Fruit fly (Drosophila melanogaster): Measurements from ENCODE around the gene kirre.

Gene kirre

DNA sequence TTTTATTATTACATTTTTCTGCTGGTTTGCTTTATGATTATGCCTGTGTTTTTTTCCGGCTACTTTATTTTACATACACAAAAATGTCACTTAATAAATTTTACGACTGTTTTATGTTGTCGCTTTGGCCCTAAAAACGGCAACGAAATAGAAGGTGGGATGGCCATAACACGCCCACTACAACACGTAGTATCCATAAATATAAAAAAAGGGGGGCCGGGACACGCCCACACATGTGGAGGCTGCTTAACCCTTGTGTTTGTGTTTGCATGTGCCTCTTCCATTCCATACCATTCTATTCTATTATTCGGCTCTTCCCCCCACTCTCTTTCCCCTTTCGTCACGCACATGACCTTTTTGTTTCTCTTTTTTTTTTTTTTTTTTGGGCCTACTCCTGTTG is 71.5 kb downstream of the kirre start:
- no peak for TF ChIP-seq insv (optimal IDR thresholded peaks at IDR 0.05)
- no peak for TF ChIP-seq Sin3A (optimal IDR thresholded peaks at IDR 0.05)
- TF ChIP-seq ttk (optimal IDR thresholded peaks at IDR 0.05) = no peak
- no peak for TF ChIP-seq Myc (optimal IDR thresholded peaks at IDR 0.05)
- no peak for TF ChIP-seq psq (optimal IDR thresholded peaks at IDR 0.05)
- TF ChIP-seq h (optimal IDR thresholded peaks at IDR 0.05) = no peak

DNA sequence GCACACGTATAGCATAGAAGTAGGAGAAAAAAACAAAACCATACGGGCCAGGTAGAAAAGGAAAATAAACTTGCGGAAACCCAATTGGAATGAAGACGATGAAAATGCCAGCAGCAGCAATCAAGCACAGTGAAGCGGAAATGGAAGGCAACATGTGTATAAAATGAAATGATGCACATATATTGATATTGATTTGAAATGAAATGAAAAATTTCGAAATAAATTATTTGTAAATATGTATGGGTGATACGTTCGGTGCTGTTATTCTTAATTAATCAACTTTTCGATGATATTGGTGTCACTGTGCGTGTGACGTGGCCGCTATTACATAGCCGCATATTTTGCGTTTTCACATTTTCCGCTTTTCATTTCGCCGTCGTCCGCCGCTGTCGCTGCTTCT is 72.9 kb downstream of the kirre start:
- no peak for TF ChIP-seq h (optimal IDR thresholded peaks at IDR 0.05)
- TF ChIP-seq Myc (optimal IDR thresholded peaks at IDR 0.05) = no peak
- no peak for TF ChIP-seq insv (optimal IDR thresholded peaks at IDR 0.05)
- no peak for TF ChIP-seq psq (optimal IDR thresholded peaks at IDR 0.05)
- TF ChIP-seq Sin3A (optimal IDR thresholded peaks at IDR 0.05) = no peak
- no peak for TF ChIP-seq ttk (optimal IDR thresholded peaks at IDR 0.05)

DNA sequence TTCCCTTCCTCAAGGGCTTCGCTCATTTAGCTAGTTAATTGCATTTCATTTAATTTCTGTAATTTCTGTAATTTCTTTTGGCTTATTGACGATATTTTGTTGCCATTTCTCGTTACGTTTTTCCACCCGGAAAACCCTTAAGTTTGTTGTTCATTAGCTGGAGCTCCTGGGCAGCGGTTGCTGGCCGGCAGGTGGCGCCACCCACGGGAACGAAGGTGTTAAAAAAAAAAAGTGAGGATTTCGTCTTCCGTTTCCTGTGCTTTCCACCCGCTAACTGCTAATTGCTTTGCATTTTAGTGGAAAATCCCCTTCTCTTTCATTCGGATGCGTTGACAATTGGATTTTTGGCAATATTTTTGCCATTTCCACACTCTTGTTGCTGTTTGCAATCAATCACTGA is 74.2 kb downstream of the kirre start:
- no peak for TF ChIP-seq h (optimal IDR thresholded peaks at IDR 0.05)
- TF ChIP-seq Myc (optimal IDR thresholded peaks at IDR 0.05) = no peak
- no peak for TF ChIP-seq psq (optimal IDR thresholded peaks at IDR 0.05)
- TF ChIP-seq Sin3A (optimal IDR thresholded peaks at IDR 0.05) = no peak
- no peak for TF ChIP-seq insv (optimal IDR thresholded peaks at IDR 0.05)
- TF ChIP-seq ttk (optimal IDR thresholded peaks at IDR 0.05) = no peak

DNA sequence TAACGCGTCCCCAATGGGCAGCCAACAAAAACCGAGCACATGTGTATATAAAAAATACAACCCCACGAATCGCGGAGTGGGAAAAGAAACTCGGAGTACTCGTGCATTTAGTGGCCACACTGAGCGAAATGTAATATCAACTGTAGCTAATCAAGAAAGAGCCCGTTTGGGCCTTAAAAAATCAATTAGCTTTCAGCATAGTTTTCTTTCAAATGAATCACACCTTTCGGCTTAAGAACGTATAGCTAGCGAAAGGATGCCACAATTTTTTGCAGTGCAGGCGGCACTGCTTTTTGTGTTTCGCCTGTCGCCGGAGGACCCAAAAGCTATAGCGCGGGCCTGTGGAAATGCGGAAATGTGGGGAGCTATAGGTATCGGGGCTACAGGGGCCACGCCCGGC is 120.8 kb downstream of the kirre start:
- TF ChIP-seq Myc (optimal IDR thresholded peaks at IDR 0.05) = no peak
- no peak for TF ChIP-seq h (optimal IDR thresholded peaks at IDR 0.05)
- TF ChIP-seq insv (optimal IDR thresholded peaks at IDR 0.05) = no peak
- TF ChIP-seq Sin3A (optimal IDR thresholded peaks at IDR 0.05) = no peak
- no peak for TF ChIP-seq ttk (optimal IDR thresholded peaks at IDR 0.05)
- TF ChIP-seq psq (optimal IDR thresholded peaks at IDR 0.05) = no peak

DNA sequence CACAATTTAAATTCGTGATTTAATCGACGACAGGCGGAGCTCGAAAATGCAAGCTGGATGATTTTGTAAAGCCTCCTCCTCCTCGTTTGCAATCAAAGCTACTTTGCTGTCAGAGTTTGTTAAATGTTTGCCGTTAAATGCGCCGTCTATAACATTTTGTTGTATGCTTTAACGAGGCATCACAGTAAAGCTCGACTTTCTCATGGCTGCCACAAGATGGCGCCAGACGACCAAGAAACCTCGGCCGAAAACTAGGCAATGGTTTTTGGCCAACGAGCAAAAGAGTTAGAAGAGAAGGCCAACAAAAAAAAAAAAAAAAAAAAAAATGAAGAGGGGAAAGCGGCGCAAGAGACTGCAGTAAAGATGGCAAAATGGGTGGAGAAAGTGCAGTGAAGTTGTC is 129.2 kb downstream of the kirre start:
- TF ChIP-seq h (optimal IDR thresholded peaks at IDR 0.05) (no peak), psq (optimal IDR thresholded peaks at IDR 0.05) (no peak), Myc (optimal IDR thresholded peaks at IDR 0.05) (no peak), ttk (optimal IDR thresholded peaks at IDR 0.05) (no peak), insv (optimal IDR thresholded peaks at IDR 0.05) (no peak), Sin3A (optimal IDR thresholded peaks at IDR 0.05) (no peak)

DNA sequence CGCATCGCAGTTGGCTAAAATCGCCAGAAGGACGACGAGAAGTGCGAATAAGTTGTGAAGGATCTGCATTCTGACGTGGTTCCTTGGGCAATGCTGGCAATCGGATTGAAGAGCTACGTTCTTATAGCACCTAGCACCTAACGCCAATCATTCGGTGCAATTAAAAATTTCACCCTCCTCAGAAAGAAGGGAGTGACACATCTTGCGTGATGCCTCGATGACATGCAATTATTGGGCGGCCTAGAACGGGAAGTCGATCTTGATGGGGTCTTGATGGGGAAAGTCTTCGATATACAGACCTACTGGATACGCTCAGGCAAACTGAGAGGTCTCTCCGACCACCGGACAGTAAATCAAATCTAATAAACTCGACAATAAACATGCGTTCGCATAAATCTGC is 132.6 kb downstream of the kirre start, which contains the start of gene CG14416:
Gene CG14416 (minus strand): TSS at position 101 of the 400 bp plus-strand sequence.
- no peak for TF ChIP-seq insv (optimal IDR thresholded peaks at IDR 0.05)
- TF ChIP-seq Myc (optimal IDR thresholded peaks at IDR 0.05) = no peak
- TF ChIP-seq Sin3A (optimal IDR thresholded peaks at IDR 0.05) = no peak
- TF ChIP-seq psq (optimal IDR thresholded peaks at IDR 0.05) = no peak
- TF ChIP-seq ttk (optimal IDR thresholded peaks at IDR 0.05) = no peak
- TF ChIP-seq h (optimal IDR thresholded peaks at IDR 0.05) = no peak

DNA sequence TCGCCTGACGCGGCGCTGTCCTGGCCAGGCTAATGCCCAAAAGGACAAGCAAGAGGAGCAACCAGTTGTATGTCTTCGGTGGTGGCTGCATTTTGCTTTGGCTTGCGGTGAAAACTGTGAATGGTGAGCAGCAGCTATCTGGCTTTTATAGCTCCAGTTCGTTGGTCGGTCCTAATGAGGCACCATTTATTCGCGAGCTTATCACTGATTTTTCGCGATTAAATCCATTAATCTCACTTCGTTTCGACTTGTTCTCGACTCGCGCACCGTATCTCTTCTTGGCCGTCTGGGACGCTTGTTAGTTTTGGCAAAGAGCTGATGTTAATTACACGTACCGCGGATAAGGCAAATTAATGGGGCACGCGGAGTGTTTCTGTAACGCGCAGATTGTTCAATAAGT is 136.2 kb downstream of the kirre start, which contains the start of gene CG14417:
Gene CG14417 (minus strand): TSS at position 101 of the 400 bp plus-strand sequence.
- TF ChIP-seq Myc (optimal IDR thresholded peaks at IDR 0.05) (no peak), ttk (optimal IDR thresholded peaks at IDR 0.05) (no peak), psq (optimal IDR thresholded peaks at IDR 0.05) (no peak), insv (optimal IDR thresholded peaks at IDR 0.05) (no peak), h (optimal IDR thresholded peaks at IDR 0.05) (no peak), Sin3A (optimal IDR thresholded peaks at IDR 0.05) (no peak)

DNA sequence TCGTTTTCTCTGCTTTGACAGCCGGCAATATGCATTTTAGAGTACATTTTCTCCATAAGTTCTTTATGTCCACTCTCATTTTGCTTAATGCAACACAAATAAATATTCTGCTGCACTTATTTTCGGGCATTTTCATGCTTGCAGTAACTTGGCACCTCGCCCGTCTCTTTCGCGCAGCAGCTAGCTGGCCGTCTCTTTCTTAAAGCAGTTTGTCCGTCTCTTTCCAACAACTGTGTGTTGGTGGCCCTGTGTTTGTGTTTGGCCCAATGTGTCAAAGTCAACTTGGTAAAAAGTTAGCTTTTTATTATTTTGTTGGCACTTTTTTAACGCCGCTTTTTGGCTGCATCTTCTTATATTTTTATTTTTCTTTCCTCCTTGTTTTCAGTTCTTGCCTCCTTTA is 136.9 kb downstream of the kirre start:
- no peak for TF ChIP-seq Myc (optimal IDR thresholded peaks at IDR 0.05)
- TF ChIP-seq ttk (optimal IDR thresholded peaks at IDR 0.05) = no peak
- no peak for TF ChIP-seq insv (optimal IDR thresholded peaks at IDR 0.05)
- TF ChIP-seq Sin3A (optimal IDR thresholded peaks at IDR 0.05) = no peak
- TF ChIP-seq psq (optimal IDR thresholded peaks at IDR 0.05) = no peak
- TF ChIP-seq h (optimal IDR thresholded peaks at IDR 0.05) = no peak

DNA sequence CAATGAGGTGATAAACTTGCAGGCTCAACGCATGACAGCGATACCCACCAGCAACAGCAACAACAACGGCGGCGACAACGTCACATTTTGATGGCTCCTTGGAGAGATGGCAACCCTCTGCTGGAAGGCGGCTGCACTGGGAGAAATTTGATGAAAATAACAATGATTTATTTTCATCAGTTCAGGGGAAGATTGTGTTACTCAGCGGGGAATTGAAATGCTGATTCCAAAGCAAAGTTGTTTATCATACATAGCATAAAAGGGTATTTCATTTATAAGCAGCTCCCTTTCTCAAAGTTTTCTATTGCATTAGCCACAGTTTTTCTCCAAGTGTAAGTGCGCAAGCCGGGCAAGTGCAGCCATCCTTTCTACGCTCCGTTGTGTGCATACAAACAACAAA is 140.5 kb downstream of the kirre start:
- TF ChIP-seq ttk (optimal IDR thresholded peaks at IDR 0.05) (no peak), insv (optimal IDR thresholded peaks at IDR 0.05) (no peak), h (optimal IDR thresholded peaks at IDR 0.05) (no peak), Myc (optimal IDR thresholded peaks at IDR 0.05) (no peak), psq (optimal IDR thresholded peaks at IDR 0.05) (no peak)

DNA sequence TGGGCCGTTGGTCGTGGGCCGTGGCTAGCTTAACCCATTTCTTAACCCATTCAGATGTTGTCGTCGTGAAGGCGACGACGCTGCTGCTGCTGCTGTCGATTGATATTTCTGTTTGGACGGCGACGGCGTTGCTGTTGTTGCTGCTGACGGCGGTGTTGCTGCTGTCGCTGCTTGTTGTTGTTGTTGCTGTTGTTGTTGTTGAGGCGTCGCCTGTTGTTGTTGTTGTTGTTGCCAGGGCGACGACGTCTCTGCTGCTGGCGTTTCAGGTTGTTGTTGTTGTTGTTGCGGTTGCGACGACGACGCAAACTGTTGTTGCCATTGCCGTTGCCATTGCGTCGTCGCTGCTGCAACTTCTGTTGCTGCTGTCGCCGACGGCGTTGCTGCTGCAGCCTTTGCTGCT is 142.3 kb downstream of the kirre start:
- no peak for TF ChIP-seq Sin3A (optimal IDR thresholded peaks at IDR 0.05)
- no peak for TF ChIP-seq h (optimal IDR thresholded peaks at IDR 0.05)
- TF ChIP-seq ttk (optimal IDR thresholded peaks at IDR 0.05) = no peak
- TF ChIP-seq Myc (optimal IDR thresholded peaks at IDR 0.05) = no peak
- no peak for TF ChIP-seq insv (optimal IDR thresholded peaks at IDR 0.05)
- TF ChIP-seq psq (optimal IDR thresholded peaks at IDR 0.05) = no peak

DNA sequence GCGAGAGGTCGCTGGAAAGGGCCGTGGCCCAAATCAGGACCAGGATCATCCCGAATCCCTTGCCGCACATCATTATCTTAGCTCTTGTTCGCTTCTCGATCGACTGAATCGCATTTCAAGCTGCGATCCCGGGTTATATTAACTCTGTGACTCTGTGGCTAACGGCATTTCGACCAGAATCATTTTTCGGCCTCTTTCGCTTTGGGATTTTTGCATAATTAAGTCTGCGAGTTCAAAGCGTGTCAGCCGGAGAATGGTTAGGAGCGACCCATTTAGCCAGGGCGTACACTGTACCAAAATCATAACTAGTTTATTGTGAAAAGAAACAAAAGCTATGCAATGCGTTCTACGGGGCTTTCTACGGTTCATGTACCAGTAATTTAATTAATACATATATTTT is 143.4 kb downstream of the kirre start, which contains the start of gene CG14418:
Gene CG14418 (minus strand): TSS at position 101 of the 400 bp plus-strand sequence.
- TF ChIP-seq Myc (optimal IDR thresholded peaks at IDR 0.05) (no peak), psq (optimal IDR thresholded peaks at IDR 0.05) (no peak), ttk (optimal IDR thresholded peaks at IDR 0.05) (no peak), h (optimal IDR thresholded peaks at IDR 0.05) (no peak), insv (optimal IDR thresholded peaks at IDR 0.05) (no peak), Sin3A (optimal IDR thresholded peaks at IDR 0.05) (no peak)

DNA sequence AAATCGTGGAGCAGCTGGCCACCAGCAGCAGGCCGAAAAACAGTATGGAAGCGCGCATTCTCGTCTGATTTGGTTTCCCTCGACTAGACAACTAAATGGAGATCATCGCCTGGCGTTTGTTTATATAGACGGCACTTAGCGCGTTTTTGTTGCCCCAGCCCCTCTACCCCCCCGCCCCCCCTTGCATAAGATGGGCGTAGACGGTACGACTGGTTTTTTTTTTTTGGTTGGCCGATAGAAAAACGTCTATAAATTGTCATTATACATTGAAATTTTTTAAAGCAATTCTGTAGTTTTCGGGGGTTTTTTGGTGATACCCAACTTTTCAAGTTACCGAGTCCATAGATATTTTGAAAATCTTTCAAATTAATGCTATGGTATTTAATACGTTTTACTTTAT is 145.6 kb downstream of the kirre start, which contains the start of gene CG14419:
Gene CG14419 (minus strand): TSS at position 101 of the 400 bp plus-strand sequence.
- TF ChIP-seq Myc (optimal IDR thresholded peaks at IDR 0.05) (no peak), psq (optimal IDR thresholded peaks at IDR 0.05) (no peak), Sin3A (optimal IDR thresholded peaks at IDR 0.05) (no peak), h (optimal IDR thresholded peaks at IDR 0.05) (no peak), insv (optimal IDR thresholded peaks at IDR 0.05) (no peak), ttk (optimal IDR thresholded peaks at IDR 0.05) (no peak)

DNA sequence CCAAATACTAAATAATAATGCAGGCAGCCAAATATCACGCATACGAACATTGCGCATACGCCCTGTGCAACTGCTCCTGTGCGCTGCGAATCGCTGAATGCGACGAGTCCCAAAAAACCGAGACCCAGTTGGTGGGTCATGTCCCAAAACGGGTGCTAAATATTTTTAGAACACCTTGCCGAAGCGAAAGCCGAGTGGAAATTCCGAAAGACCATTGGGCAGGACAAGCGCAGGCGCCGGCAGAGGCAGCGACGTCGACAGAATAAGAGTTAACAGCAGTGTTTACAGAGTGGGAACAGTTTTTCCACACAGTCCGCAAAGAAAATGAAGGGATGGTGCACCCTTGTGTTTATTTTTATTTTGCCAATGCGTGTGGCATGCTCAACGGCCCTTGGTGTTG is 148.0 kb downstream of the kirre start:
- TF ChIP-seq ttk (optimal IDR thresholded peaks at IDR 0.05) (no peak), Myc (optimal IDR thresholded peaks at IDR 0.05) (no peak), h (optimal IDR thresholded peaks at IDR 0.05) (no peak), insv (optimal IDR thresholded peaks at IDR 0.05) (no peak), Sin3A (optimal IDR thresholded peaks at IDR 0.05) (no peak), psq (optimal IDR thresholded peaks at IDR 0.05) (no peak)
